Fruit fly (Drosophila melanogaster): ENCODE results near the gene Acp24A4.

Acp24A4 gene

dm6 chr2L:3655698-3656105 lies 38.0 kb downstream of the Acp24A4 start (continued):
- TF ChIP-seq vnd (GFP tag; IDR thresholded peaks at IDR 0.05; ENCODE audit: partially characterized antibody) (no peak), rib (GFP tag; IDR thresholded peaks at IDR 0.05) (peak; percentile 98), ftz-f1 (GFP tag; optimal IDR thresholded peaks at IDR 0.05) (peak; percentile 79), CG34376 (GFP tag; optimal IDR thresholded peaks at IDR 0.05) (peak; percentile 99), Hr78 (GFP tag; optimal IDR thresholded peaks at IDR 0.05) (peak in 1 of 2 experiments; percentile 93), CG31365 (tag; optimal IDR thresholded peaks at IDR 0.05) (peak; percentile 93), dan (GFP tag; IDR thresholded peaks at IDR 0.05) (no peak; the same call in 1 of the 2 replicates), CG6813 (GFP tag; optimal IDR thresholded peaks at IDR 0.05) (peak; percentile 98), zen (tag; optimal IDR thresholded peaks at IDR 0.05) (peak; percentile 95), B-H2 (GFP tag; optimal IDR thresholded peaks at IDR 0.05) (peak; percentile 99), gt (GFP tag; IDR thresholded peaks at IDR 0.05) (peak; percentile 95), stwl (tag; optimal IDR thresholded peaks at IDR 0.05) (peak; percentile 65), Scr (GFP tag; IDR thresholded peaks at IDR 0.05; ENCODE audit: partially characterized antibody) (no peak), ash1 (GFP tag; optimal IDR thresholded peaks at IDR 0.05) (peak; percentile 93), grau (tag; optimal IDR thresholded peaks at IDR 0.05) (peak; percentile 100), CG1233 (GFP tag; optimal IDR thresholded peaks at IDR 0.05) (peak; percentile 98), CG10431 (GFP tag; optimal IDR thresholded peaks at IDR 0.05) (peak; percentile 96), HLH4C (GFP tag; IDR thresholded peaks at IDR 0.05; ENCODE audit: partially characterized antibody) (no peak), jing (GFP tag; optimal IDR thresholded peaks at IDR 0.05) (peak; percentile 96), CG4820 (GFP tag; optimal IDR thresholded peaks at IDR 0.05) (peak; percentile 98), run (tag; optimal IDR thresholded peaks at IDR 0.05) (peak; percentile 97), chm (GFP tag; IDR thresholded peaks at IDR 0.05) (peak; percentile 99), CG17802 (tag; optimal IDR thresholded peaks at IDR 0.05) (peak; percentile 88), Rx (GFP tag; IDR thresholded peaks at IDR 0.05) (peak; percentile 96), ato (GFP tag; IDR thresholded peaks at IDR 0.05; ENCODE audit: partially characterized antibody) (no peak), CG17359 (tag; optimal IDR thresholded peaks at IDR 0.05) (peak; percentile 99), slbo (GFP tag; IDR thresholded peaks at IDR 0.05) (peak; percentile 98), oc (tag; optimal IDR thresholded peaks at IDR 0.05) (peak; percentile 98), CG15479 (GFP tag; optimal IDR thresholded peaks at IDR 0.05) (peak; percentile 56), CG3281 (GFP tag; optimal IDR thresholded peaks at IDR 0.05) (peak; percentile 99), Xrp1 (GFP tag; IDR thresholded peaks at IDR 0.05) (peak; percentile 99), insv (GFP tag; optimal IDR thresholded peaks at IDR 0.05) (peak; percentile 29 to 83), Sry-δ (GFP tag; optimal IDR thresholded peaks at IDR 0.05) (peak; percentile 76), CG32532 (GFP tag; IDR thresholded peaks at IDR 0.05) (peak; percentile 99), chn (GFP tag; optimal IDR thresholded peaks at IDR 0.05) (peak; percentile 96), bbx (GFP tag; IDR thresholded peaks at IDR 0.05; ENCODE audit: partially characterized antibody) (no peak), CG17186 (GFP tag; optimal IDR thresholded peaks at IDR 0.05) (peak; percentile 94), CG5245 (GFP tag; optimal IDR thresholded peaks at IDR 0.05) (peak; percentile 98), ken (GFP tag; IDR thresholded peaks at IDR 0.05) (peak; percentile 98), CG12659 (GFP tag; optimal IDR thresholded peaks at IDR 0.05) (peak; percentile 99), CG6254 (GFP tag; optimal IDR thresholded peaks at IDR 0.05) (peak; percentile 96), CG10462 (GFP tag; optimal IDR thresholded peaks at IDR 0.05) (peak; percentile 96), Hand (GFP tag; optimal IDR thresholded peaks at IDR 0.05) (peak; percentile 98), Rfx (GFP tag; IDR thresholded peaks at IDR 0.05) (peak; percentile 98), CG2678 (tag; optimal IDR thresholded peaks at IDR 0.05) (peak; percentile 99), D19B (GFP tag; optimal IDR thresholded peaks at IDR 0.05) (peak; percentile 93), Hsf (GFP tag; optimal IDR thresholded peaks at IDR 0.05) (peak; percentile 98), CG43689 (GFP tag; IDR thresholded peaks at IDR 0.05) (peak; percentile 84), hth (optimal IDR thresholded peaks at IDR 0.05) (no peak), CG17912 (GFP tag; optimal IDR thresholded peaks at IDR 0.05) (peak; percentile 97)

All from whole organism, embryonic.